Worm (Caenorhabditis elegans) whole organism, L3 larva: ENCODE measurements around the gene dhs-13.

Experiments
- ama-1 ChIP-seq: fragments of 150-350 bp; optimal IDR thresholded peaks from 2 replicates; lab custom pipeline; 2018
- ceh-16 ChIP-seq: sonication (generic microtip); optimal IDR thresholded peaks from 2 replicates; lab custom pipeline; 2017; ENCODE audit warnings: missing biosample characterization, missing genetic modification characterization
- daf-12 ChIP-seq: fragments of 150-350 bp; optimal IDR thresholded peaks from 2 replicates; lab custom pipeline; 2014; ENCODE audit warnings: missing biosample characterization, missing genetic modification reagents, missing genetic modification characterization
- elt-3 ChIP-seq, 3 experiments: fragments of 150-350 bp in 1 of 3; sonication (generic microtip) in 2 of 3; optimal IDR thresholded peaks; 2 replicates in 2 of 3; 4 replicates in 1 of 3; lab custom pipeline; 2014 to 2017; ENCODE audit warnings: missing biosample characterization in 3 of 3, missing genetic modification characterization in 3 of 3
- fkh-10 ChIP-seq: sonication (generic microtip); optimal IDR thresholded peaks from 2 replicates; lab custom pipeline; 2017; ENCODE audit warnings: missing biosample characterization, missing genetic modification reagents, missing genetic modification characterization
- nfya-1 ChIP-seq: sonication (generic microtip); optimal IDR thresholded peaks from 2 replicates; lab custom pipeline; 2017; ENCODE audit warnings: missing genetic modification characterization, mild to moderate bottlenecking, missing compliant biosample characterization, antibody characterized with exemption, moderate library complexity; ENCODE audit not compliant: insufficient read depth
- nhr-11 ChIP-seq: fragments of 150-350 bp; optimal IDR thresholded peaks from 2 replicates; lab custom pipeline; 2014; ENCODE audit warnings: missing biosample characterization, missing genetic modification characterization
- nhr-23 ChIP-seq: fragments of 150-350 bp; optimal IDR thresholded peaks from 2 replicates; lab custom pipeline; 2014; ENCODE audit warnings: missing biosample characterization, missing genetic modification reagents, missing genetic modification characterization
- pqm-1 ChIP-seq: fragments of 150-350 bp; optimal IDR thresholded peaks from 2 replicates; lab custom pipeline; 2017; ENCODE audit warnings: missing biosample characterization, missing genetic modification characterization, inconsistent platforms
- sea-2 ChIP-seq: fragments of 150-350 bp; sonication (generic microtip); optimal IDR thresholded peaks from 4 replicates; lab custom pipeline; 2014; ENCODE audit warnings: missing biosample characterization, missing genetic modification reagents, missing genetic modification characterization
- skn-1 ChIP-seq: fragments of 150-350 bp; optimal IDR thresholded peaks from 2 replicates; lab custom pipeline; 2014; ENCODE audit warnings: missing biosample characterization, missing genetic modification characterization
- snpc-4 ChIP-seq: fragments of 150-350 bp; optimal IDR thresholded peaks from 2 replicates; lab custom pipeline; 2014; ENCODE audit warnings: missing biosample characterization, missing genetic modification characterization
- unc-39 ChIP-seq: sonication (generic microtip); optimal IDR thresholded peaks from 4 replicates; lab custom pipeline; 2017; ENCODE audit warnings: missing biosample characterization, missing genetic modification characterization
- ztf-4 ChIP-seq: fragments of 150-350 bp; optimal IDR thresholded peaks from 2 replicates; lab custom pipeline; 2014; ENCODE audit warnings: missing biosample characterization, missing genetic modification characterization

DNA sequence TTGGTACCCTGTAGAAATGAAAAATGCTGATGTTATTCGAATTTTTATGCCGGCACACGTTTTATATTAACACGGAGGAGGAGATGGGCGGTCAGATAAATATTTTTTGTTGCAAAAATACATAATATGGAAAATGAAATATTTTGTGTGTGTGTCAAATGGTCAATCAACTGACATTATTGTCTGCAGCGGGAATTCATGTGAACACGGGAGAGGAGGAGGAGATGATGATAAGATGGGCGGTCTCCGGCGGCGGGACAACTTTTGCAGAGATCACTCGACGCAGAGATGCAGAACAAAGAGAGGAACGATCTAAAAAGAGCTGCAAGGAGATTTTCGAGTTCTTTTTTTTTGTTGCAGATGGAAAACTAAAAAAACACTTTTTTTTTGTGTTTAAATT is at the start of gene dhs-13:
- TF ChIP-seq ceh-16 (tag; lab: Kevin White, UChicago), result no peak
- TF ChIP-seq unc-39 (tag; lab: Kevin White, UChicago), result no peak
- TF ChIP-seq ztf-4 (tag; lab: Kevin White, UChicago), result no peak
- TF ChIP-seq ama-1, result no peak
- no peak for TF ChIP-seq nhr-23 (tag; lab: Kevin White, UChicago)
- no peak for TF ChIP-seq sea-2 (GFP tag; lab: Kevin White, UChicago)
- no peak for TF ChIP-seq fkh-10
- no peak for TF ChIP-seq elt-3 (tag; optimal IDR thresholded peaks at IDR 0.05; lab: Kevin White, UChicago)
- TF ChIP-seq pqm-1 (tag; lab: Kevin White, UChicago), result no peak
- no peak for TF ChIP-seq skn-1 (tag; lab: Kevin White, UChicago)
- TF ChIP-seq daf-12 (tag; lab: Kevin White, UChicago), result no peak
- no peak for TF ChIP-seq nhr-11
- TF ChIP-seq snpc-4, result no peak
- no peak for TF ChIP-seq nfya-1 (tag; lab: Kevin White, UChicago)
